Worm (Caenorhabditis elegans) whole organism, L3 larva: ENCODE results near the gene F01G10.5.
A peak's percentile ranks its signal among the peaks of the same experiment; 100 is the strongest.

Experiments used
- R02D3.7 ChIP-seq: fragments of 150-350 bp; optimal IDR thresholded peaks from 2 replicates; lab custom pipeline; 2014; ENCODE audit warnings: missing biosample characterization, missing genetic modification characterization
- ZK546.5 ChIP-seq: sonication (generic microtip); optimal IDR thresholded peaks from 2 replicates; lab custom pipeline; 2017; ENCODE audit warnings: missing biosample characterization, missing genetic modification characterization
- aly-2 ChIP-seq: fragments of 150-350 bp; optimal IDR thresholded peaks from 2 replicates; lab custom pipeline; 2014; ENCODE audit warnings: missing biosample characterization, missing genetic modification characterization
- ama-1 ChIP-seq: fragments of 150-350 bp; optimal IDR thresholded peaks from 2 replicates; lab custom pipeline; 2018
- ceh-16 ChIP-seq: sonication (generic microtip); optimal IDR thresholded peaks from 2 replicates; lab custom pipeline; 2017; ENCODE audit warnings: missing biosample characterization, missing genetic modification characterization
- ceh-28 ChIP-seq: fragments of 150-350 bp; optimal IDR thresholded peaks from 2 replicates; lab custom pipeline; 2014; ENCODE audit warnings: missing biosample characterization, missing genetic modification reagents, missing genetic modification characterization
- ceh-82 ChIP-seq: fragments of 150-350 bp; optimal IDR thresholded peaks from 2 replicates; lab custom pipeline; 2014; ENCODE audit warnings: missing biosample characterization, missing genetic modification characterization
- ceh-9 ChIP-seq: sonication (generic microtip); optimal IDR thresholded peaks from 2 replicates; lab custom pipeline; 2018; ENCODE audit warnings: missing biosample characterization, missing genetic modification characterization
- daf-12 ChIP-seq: fragments of 150-350 bp; optimal IDR thresholded peaks from 2 replicates; lab custom pipeline; 2014; ENCODE audit warnings: missing biosample characterization, missing genetic modification reagents, missing genetic modification characterization
- egl-27 ChIP-seq: sonication (generic microtip); optimal IDR thresholded peaks from 4 replicates; lab custom pipeline; 2017; ENCODE audit warnings: missing biosample characterization, missing genetic modification reagents, missing genetic modification characterization
- egl-5 ChIP-seq: fragments of 150-350 bp; optimal IDR thresholded peaks from 2 replicates; lab custom pipeline; 2017; ENCODE audit warnings: missing biosample characterization, missing genetic modification reagents, missing genetic modification characterization, inconsistent platforms
- elt-1 ChIP-seq: fragments of 150-350 bp; optimal IDR thresholded peaks from 2 replicates; lab custom pipeline; 2014; ENCODE audit warnings: missing biosample characterization, missing genetic modification characterization
- elt-2 ChIP-seq: sonication (generic microtip); optimal IDR thresholded peaks from 2 replicates; lab custom pipeline; 2016; ENCODE audit warnings: missing genetic modification reagents, mild to moderate bottlenecking, missing genetic modification characterization, missing compliant biosample characterization
- elt-3 ChIP-seq, 3 experiments: fragments of 150-350 bp in 1 of 3; sonication (generic microtip) in 2 of 3; optimal IDR thresholded peaks; 2 replicates in 2 of 3; 4 replicates in 1 of 3; lab custom pipeline; 2014 to 2017; ENCODE audit warnings: missing biosample characterization in 3 of 3, missing genetic modification characterization in 3 of 3
- eor-1 ChIP-seq, 2 experiments: fragments of 150-350 bp; optimal IDR thresholded peaks; 2 replicates each; lab custom pipeline; 2014 to 2018; ENCODE audit warnings: missing biosample characterization in 2 of 2, missing genetic modification characterization in 2 of 2
- fkh-10 ChIP-seq: sonication (generic microtip); optimal IDR thresholded peaks from 2 replicates; lab custom pipeline; 2017; ENCODE audit warnings: missing biosample characterization, missing genetic modification reagents, missing genetic modification characterization
- fkh-2 ChIP-seq: fragments of 150-350 bp; optimal IDR thresholded peaks from 2 replicates; lab custom pipeline; 2014; ENCODE audit warnings: missing biosample characterization, missing genetic modification reagents, missing genetic modification characterization
- fos-1 ChIP-seq: fragments of 150-350 bp; optimal IDR thresholded peaks from 2 replicates; lab custom pipeline; 2014; ENCODE audit warnings: missing biosample characterization, missing genetic modification characterization
- hmg-11 ChIP-seq: sonication (generic microtip); optimal IDR thresholded peaks from 2 replicates; lab custom pipeline; 2016; ENCODE audit warnings: missing genetic modification characterization, missing compliant biosample characterization
- jun-1 ChIP-seq: fragments of 150-350 bp; optimal IDR thresholded peaks from 2 replicates; lab custom pipeline; 2014; ENCODE audit warnings: missing biosample characterization, missing genetic modification reagents, missing genetic modification characterization
- lin-15B ChIP-seq: fragments of 150-350 bp; optimal IDR thresholded peaks from 2 replicates; lab custom pipeline; 2014; ENCODE audit warnings: missing biosample characterization, missing genetic modification characterization
- lin-39 ChIP-seq: fragments of 150-350 bp; optimal IDR thresholded peaks from 2 replicates; lab custom pipeline; 2018; ENCODE audit warnings: missing biosample characterization, missing genetic modification reagents, missing genetic modification characterization
- lsy-12 ChIP-seq: sonication (generic microtip); optimal IDR thresholded peaks from 2 replicates; lab custom pipeline; 2016; ENCODE audit warnings: mild to moderate bottlenecking, missing genetic modification characterization, missing compliant biosample characterization
- mdl-1 ChIP-seq: fragments of 150-350 bp; optimal IDR thresholded peaks from 2 replicates; lab custom pipeline; 2014; ENCODE audit warnings: missing biosample characterization, missing genetic modification characterization
- mml-1 ChIP-seq: fragments of 150-350 bp; sonication (generic microtip); optimal IDR thresholded peaks from 3 replicates; lab custom pipeline; 2014; ENCODE audit warnings: missing biosample characterization, missing genetic modification characterization
- nfya-1 ChIP-seq: sonication (generic microtip); optimal IDR thresholded peaks from 2 replicates; lab custom pipeline; 2017; ENCODE audit warnings: missing genetic modification characterization, mild to moderate bottlenecking, missing compliant biosample characterization, antibody characterized with exemption, moderate library complexity; ENCODE audit not compliant: insufficient read depth
- nhr-11 ChIP-seq: fragments of 150-350 bp; optimal IDR thresholded peaks from 2 replicates; lab custom pipeline; 2014; ENCODE audit warnings: missing biosample characterization, missing genetic modification characterization
- nhr-12 ChIP-seq: fragments of 150-350 bp; optimal IDR thresholded peaks from 2 replicates; lab custom pipeline; 2014; ENCODE audit warnings: missing biosample characterization, missing genetic modification characterization
- nhr-23 ChIP-seq: fragments of 150-350 bp; optimal IDR thresholded peaks from 2 replicates; lab custom pipeline; 2014; ENCODE audit warnings: missing biosample characterization, missing genetic modification reagents, missing genetic modification characterization
- nhr-237 ChIP-seq: fragments of 150-350 bp; optimal IDR thresholded peaks from 2 replicates; lab custom pipeline; 2014; ENCODE audit warnings: missing biosample characterization, missing genetic modification characterization
- nhr-25 ChIP-seq: sonication (generic microtip); optimal IDR thresholded peaks from 2 replicates; lab custom pipeline; 2017; ENCODE audit warnings: missing biosample characterization, missing genetic modification characterization
- nhr-28 ChIP-seq: fragments of 150-350 bp; optimal IDR thresholded peaks from 2 replicates; lab custom pipeline; 2014; ENCODE audit warnings: missing biosample characterization, missing genetic modification characterization
- nhr-43 ChIP-seq: sonication (generic microtip); optimal IDR thresholded peaks from 2 replicates; lab custom pipeline; 2016; ENCODE audit warnings: mild to moderate bottlenecking, missing genetic modification characterization, missing compliant biosample characterization; ENCODE audit not compliant: poor library complexity, severe bottlenecking
- nhr-67 ChIP-seq: fragments of 150-350 bp; optimal IDR thresholded peaks from 2 replicates; lab custom pipeline; 2014; ENCODE audit warnings: missing biosample characterization, missing genetic modification characterization
- nhr-76 ChIP-seq: fragments of 150-350 bp; sonication (generic microtip); optimal IDR thresholded peaks from 5 replicates; lab custom pipeline; 2014; ENCODE audit warnings: missing biosample characterization, missing genetic modification characterization
- nhr-77 ChIP-seq: fragments of 150-350 bp; optimal IDR thresholded peaks from 2 replicates; lab custom pipeline; 2014; ENCODE audit warnings: missing biosample characterization, missing genetic modification characterization
- pha-4 ChIP-seq: fragments of 150-350 bp; optimal IDR thresholded peaks from 2 replicates; lab custom pipeline; 2014; ENCODE audit warnings: missing biosample characterization, missing genetic modification reagents, missing genetic modification characterization
- pqm-1 ChIP-seq: fragments of 150-350 bp; optimal IDR thresholded peaks from 2 replicates; lab custom pipeline; 2017; ENCODE audit warnings: missing biosample characterization, missing genetic modification characterization, inconsistent platforms
- sea-2 ChIP-seq: fragments of 150-350 bp; sonication (generic microtip); optimal IDR thresholded peaks from 4 replicates; lab custom pipeline; 2014; ENCODE audit warnings: missing biosample characterization, missing genetic modification reagents, missing genetic modification characterization
- skn-1 ChIP-seq: fragments of 150-350 bp; optimal IDR thresholded peaks from 2 replicates; lab custom pipeline; 2014; ENCODE audit warnings: missing biosample characterization, missing genetic modification characterization
- snpc-4 ChIP-seq: fragments of 150-350 bp; optimal IDR thresholded peaks from 2 replicates; lab custom pipeline; 2014; ENCODE audit warnings: missing biosample characterization, missing genetic modification characterization
- tbx-2 ChIP-seq: sonication (generic microtip); optimal IDR thresholded peaks from 2 replicates; lab custom pipeline; 2016; ENCODE audit warnings: mild to moderate bottlenecking, missing genetic modification characterization, missing compliant biosample characterization
- unc-39 ChIP-seq: sonication (generic microtip); optimal IDR thresholded peaks from 4 replicates; lab custom pipeline; 2017; ENCODE audit warnings: missing biosample characterization, missing genetic modification characterization
- unc-62 ChIP-seq: fragments of 150-350 bp; sonication (generic microtip); optimal IDR thresholded peaks from 4 replicates; lab custom pipeline; 2014; ENCODE audit warnings: missing biosample characterization, missing genetic modification reagents, missing genetic modification characterization
- zag-1 ChIP-seq: fragments of 150-350 bp; optimal IDR thresholded peaks from 2 replicates; lab custom pipeline; 2014; ENCODE audit warnings: missing biosample characterization, missing genetic modification characterization
- ztf-11 ChIP-seq: fragments of 150-350 bp; optimal IDR thresholded peaks from 2 replicates; lab custom pipeline; 2014; ENCODE audit warnings: missing biosample characterization, missing genetic modification characterization
- ztf-4 ChIP-seq: fragments of 150-350 bp; optimal IDR thresholded peaks from 2 replicates; lab custom pipeline; 2014; ENCODE audit warnings: missing biosample characterization, missing genetic modification characterization

Gene F01G10.5

DNA sequence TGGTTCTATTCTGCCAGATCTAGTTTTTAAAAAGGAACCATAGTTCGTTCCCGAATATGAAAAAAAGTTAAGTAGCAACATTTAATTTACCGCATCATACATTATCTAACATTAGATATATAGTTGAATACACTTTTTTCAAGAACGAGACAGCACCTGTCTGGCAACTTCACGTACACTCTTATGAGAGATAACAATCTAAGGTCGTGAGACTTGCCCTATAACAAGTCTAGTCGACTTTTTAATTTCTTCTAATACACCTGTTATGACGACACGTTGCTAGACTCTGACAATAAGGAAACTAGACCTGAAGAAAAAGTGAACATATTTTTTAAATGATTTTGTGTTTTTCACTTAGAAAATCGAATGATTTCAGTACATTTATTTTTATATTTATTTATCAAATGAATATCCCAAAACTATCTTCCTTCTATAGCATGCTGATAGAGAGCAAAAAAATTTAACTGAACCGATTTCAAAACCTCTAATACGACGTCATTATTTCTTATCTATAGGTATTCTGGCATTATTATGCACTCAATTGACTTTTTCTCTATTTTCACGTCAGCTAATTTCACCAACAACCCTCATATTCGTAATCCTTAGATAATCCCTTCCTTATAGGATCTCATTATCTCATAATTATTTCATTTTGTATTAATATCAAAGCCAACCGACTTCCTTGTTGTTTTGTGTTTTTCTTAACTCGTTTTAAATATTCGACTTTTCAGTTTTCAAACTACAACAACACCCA is 22.2 kb upstream of the F01G10.5 start:
- TF ChIP-seq pha-4 = no peak
- TF ChIP-seq ztf-4 = no peak
- no peak for TF ChIP-seq ceh-28 (tag; lab: Kevin White, UChicago)
- TF ChIP-seq egl-5 (tag; lab: Kevin White, UChicago) = no peak
- TF ChIP-seq elt-3 (tag; optimal IDR thresholded peaks at IDR 0.05; lab: Kevin White, UChicago) = no peak
- TF ChIP-seq lin-39 (tag; lab: Kevin White, UChicago) = no peak
- no peak for TF ChIP-seq ZK546.5 (tag; lab: Kevin White, UChicago)
- peak; percentile 59 for TF ChIP-seq elt-2 (tag; lab: Kevin White, UChicago)
- no peak for TF ChIP-seq nhr-43 (tag; lab: Kevin White, UChicago)
- TF ChIP-seq tbx-2 (tag; lab: Kevin White, UChicago) = no peak
- TF ChIP-seq nhr-23 (tag; lab: Kevin White, UChicago) = no peak
- TF ChIP-seq nhr-237 = no peak
- peak; percentile 36 for TF ChIP-seq nhr-25 (tag; lab: Kevin White, UChicago)
- TF ChIP-seq eor-1 (tag; optimal IDR thresholded peaks at IDR 0.05; lab: Kevin White, UChicago) = peak in 1 of 2 experiments; percentile 30
- TF ChIP-seq fos-1 (tag; lab: Kevin White, UChicago) = no peak
- no peak for TF ChIP-seq nhr-11 (tag; lab: Kevin White, UChicago)
- TF ChIP-seq ztf-11 (tag; lab: Kevin White, UChicago) = no peak
- TF ChIP-seq pqm-1 (tag; lab: Kevin White, UChicago) = peak; percentile 12
- TF ChIP-seq jun-1 (tag; lab: Kevin White, UChicago) = peak; percentile 32
- TF ChIP-seq elt-1 = peak; percentile 68

DNA sequence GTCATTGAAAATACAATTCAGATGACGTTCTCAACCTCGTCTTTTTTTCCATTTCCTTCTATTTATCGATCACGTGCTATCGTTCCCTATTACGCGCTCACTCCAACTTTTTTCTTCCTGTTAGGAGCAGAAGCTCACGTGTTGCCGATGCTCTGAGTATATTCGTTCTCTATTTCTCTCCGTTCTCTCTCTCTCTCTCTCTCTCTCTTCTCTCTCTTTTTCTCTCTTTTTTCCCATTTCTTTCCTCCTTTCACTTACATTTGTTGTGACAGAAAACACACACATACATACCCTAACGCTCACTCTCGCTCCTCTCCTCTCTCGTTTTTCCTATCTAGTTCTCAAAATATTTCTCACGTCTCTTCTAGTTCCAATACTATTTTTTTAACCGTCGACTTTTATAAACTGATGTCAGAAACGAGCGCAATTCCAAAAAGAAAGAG is 21.5 kb upstream of the F01G10.5 start:
- peak; percentile 75 for TF ChIP-seq elt-1
- TF ChIP-seq unc-62 = peak; percentile 55
- peak; percentile 25 for TF ChIP-seq nhr-43 (tag; lab: Kevin White, UChicago)
- TF ChIP-seq ztf-11 (tag; lab: Kevin White, UChicago) = no peak
- TF ChIP-seq nhr-25 (tag; lab: Kevin White, UChicago) = peak; percentile 43
- peak; percentile 94 for TF ChIP-seq mdl-1
- peak; percentile 64 for TF ChIP-seq lin-39 (tag; lab: Kevin White, UChicago)
- no peak for TF ChIP-seq ceh-82 (tag; lab: Kevin White, UChicago)
- peak; percentile 39 for TF ChIP-seq R02D3.7 (tag; lab: Kevin White, UChicago)
- TF ChIP-seq lin-15B (tag; lab: Kevin White, UChicago) = peak; percentile 57
- TF ChIP-seq nhr-77 (tag; lab: Kevin White, UChicago) = no peak
- TF ChIP-seq elt-3 (tag; optimal IDR thresholded peaks at IDR 0.05; lab: Kevin White, UChicago) = no peak
- no peak for TF ChIP-seq aly-2 (tag; lab: Kevin White, UChicago)
- TF ChIP-seq ceh-9 (tag; lab: Kevin White, UChicago) = no peak
- no peak for TF ChIP-seq nhr-76 (tag; lab: Kevin White, UChicago)
- TF ChIP-seq nhr-23 (tag; lab: Kevin White, UChicago) = peak; percentile 52
- TF ChIP-seq nfya-1 (tag; lab: Kevin White, UChicago) = peak; percentile 86
- peak; percentile 93 for TF ChIP-seq fkh-10 (GFP tag; lab: Kevin White, UChicago)
- no peak for TF ChIP-seq egl-27
- no peak for TF ChIP-seq eor-1 (tag; optimal IDR thresholded peaks at IDR 0.05; lab: Kevin White, UChicago)
- TF ChIP-seq ZK546.5 (tag; lab: Kevin White, UChicago) = no peak
- TF ChIP-seq nhr-12 (tag; lab: Kevin White, UChicago) = no peak
- TF ChIP-seq fos-1 (tag; lab: Kevin White, UChicago) = peak; percentile 2
- TF ChIP-seq ztf-4 = peak; percentile 38
- peak; percentile 93 for TF ChIP-seq pha-4
- TF ChIP-seq egl-5 (tag; lab: Kevin White, UChicago) = peak; percentile 46
- TF ChIP-seq jun-1 (tag; lab: Kevin White, UChicago) = peak; percentile 97
- TF ChIP-seq nhr-28 (tag; lab: Kevin White, UChicago) = no peak
- TF ChIP-seq ceh-28 (tag; lab: Kevin White, UChicago) = peak; percentile 74
- TF ChIP-seq skn-1 (tag; lab: Kevin White, UChicago) = peak; percentile 87
- peak; percentile 82 for TF ChIP-seq snpc-4 (tag; lab: Kevin White, UChicago)
- TF ChIP-seq pqm-1 (tag; lab: Kevin White, UChicago) = peak; percentile 92
- TF ChIP-seq daf-12 (tag; lab: Kevin White, UChicago) = no peak
- peak; percentile 70 for TF ChIP-seq lsy-12 (tag; lab: Kevin White, UChicago)
- no peak for TF ChIP-seq nhr-237
- TF ChIP-seq zag-1 (tag; lab: Kevin White, UChicago) = no peak
- no peak for TF ChIP-seq mml-1
- no peak for TF ChIP-seq ceh-16 (tag; lab: Kevin White, UChicago)
- no peak for TF ChIP-seq nhr-67 (tag; lab: Kevin White, UChicago)
- TF ChIP-seq elt-2 (tag; lab: Kevin White, UChicago) = peak; percentile 93
- TF ChIP-seq hmg-11 (tag; lab: Kevin White, UChicago) = peak; percentile 81
- TF ChIP-seq fkh-2 (tag; lab: Kevin White, UChicago) = peak; percentile 12
- peak; percentile 67 for TF ChIP-seq tbx-2 (tag; lab: Kevin White, UChicago)
- peak; percentile 75 for TF ChIP-seq nhr-11 (tag; lab: Kevin White, UChicago)
- TF ChIP-seq unc-39 = no peak
- TF ChIP-seq ama-1 (lab: Kevin White, UChicago) = no peak
- no peak for TF ChIP-seq sea-2
- TF ChIP-seq, all 47 proteins: peak for 26
